Worm (Caenorhabditis elegans) whole organism, young adult: ENCODE results near the gene cdf-1.

Experiments used
- C06A6.2 ChIP-seq: fragments of 200-800 bp; sonication (Bioruptor generic); conservative IDR thresholded peaks from 2 replicates; pipeline ENCODE4 v1.3.6; 2022; ENCODE audit warnings: missing genetic modification characterization, missing compliant biosample characterization
- F57C9.4 ChIP-seq: sonication (generic microtip); optimal IDR thresholded peaks from 2 replicates; lab custom pipeline; 2017; ENCODE audit warnings: mild to moderate bottlenecking, missing genetic modification characterization, missing compliant biosample characterization
- T07F8.4 ChIP-seq: sonication (generic microtip); optimal IDR thresholded peaks from 2 replicates; lab custom pipeline; 2016; ENCODE audit warnings: mild to moderate bottlenecking, missing genetic modification characterization, moderate library complexity, missing compliant biosample characterization
- ama-1 ChIP-seq, 3 experiments: fragments of 150-350 bp in 1 of 3; sonication (generic microtip) in 2 of 3; optimal IDR thresholded peaks; 2 replicates each; lab custom pipeline; 2014 to 2018; ENCODE audit warnings: missing biosample characterization in 2 of 3, missing genetic modification characterization in 2 of 3, missing genetic modification reagents in 2 of 3
- attf-3 ChIP-seq: fragments of 200-800 bp; sonication (Bioruptor generic); conservative IDR thresholded peaks from 2 replicates; pipeline ENCODE4 v1.3.6; 2022; ENCODE audit warnings: missing genetic modification reagents, missing genetic modification characterization, missing compliant biosample characterization
- cebp-2 ChIP-seq: fragments of 200-800 bp; sonication (Bioruptor generic); IDR thresholded peaks from 2 replicates; pipeline ENCODE4 v1.3.6; 2022; ENCODE audit warnings: missing genetic modification characterization, missing compliant biosample characterization
- ets-4 ChIP-seq: fragments of 200-800 bp; sonication (Bioruptor generic); optimal IDR thresholded peaks from 2 replicates; lab custom pipeline; 2018; ENCODE audit warnings: mild to moderate bottlenecking, missing genetic modification characterization, missing compliant biosample characterization
- hlh-26 ChIP-seq: fragments of 200-800 bp; sonication (Bioruptor generic); conservative IDR thresholded peaks from 2 replicates; pipeline ENCODE4 v1.3.6; 2022; ENCODE audit warnings: missing genetic modification reagents, missing genetic modification characterization, missing compliant biosample characterization
- lsl-1 ChIP-seq: fragments of 200-800 bp; sonication (Bioruptor generic); optimal IDR thresholded peaks from 2 replicates; lab custom pipeline; 2018; ENCODE audit warnings: mild to moderate bottlenecking, missing genetic modification characterization, moderate library complexity, missing compliant biosample characterization
- nfya-1 ChIP-seq: sonication (generic microtip); optimal IDR thresholded peaks from 2 replicates; lab custom pipeline; 2017; ENCODE audit warnings: antibody characterized with exemption, missing compliant biosample characterization, missing genetic modification characterization, borderline replicate concordance; ENCODE audit not compliant: insufficient read depth
- pha-4 ChIP-seq: fragments of 150-350 bp; sonication (generic microtip); optimal IDR thresholded peaks from 2 replicates; lab custom pipeline; 2014; ENCODE audit warnings: missing biosample characterization, missing genetic modification reagents, missing genetic modification characterization
- rec-8 ChIP-seq, 2 experiments: sonication (generic microtip); optimal IDR thresholded peaks; 2 replicates each; lab custom pipeline; 2016; ENCODE audit warnings: mild to moderate bottlenecking in 2 of 2, missing genetic modification characterization in 2 of 2, missing genetic modification reagents in 2 of 2, missing genotype in 2 of 2, missing biosample characterization in 1 of 2, missing compliant biosample characterization in 1 of 2, moderate library complexity in 1 of 2

DNA sequence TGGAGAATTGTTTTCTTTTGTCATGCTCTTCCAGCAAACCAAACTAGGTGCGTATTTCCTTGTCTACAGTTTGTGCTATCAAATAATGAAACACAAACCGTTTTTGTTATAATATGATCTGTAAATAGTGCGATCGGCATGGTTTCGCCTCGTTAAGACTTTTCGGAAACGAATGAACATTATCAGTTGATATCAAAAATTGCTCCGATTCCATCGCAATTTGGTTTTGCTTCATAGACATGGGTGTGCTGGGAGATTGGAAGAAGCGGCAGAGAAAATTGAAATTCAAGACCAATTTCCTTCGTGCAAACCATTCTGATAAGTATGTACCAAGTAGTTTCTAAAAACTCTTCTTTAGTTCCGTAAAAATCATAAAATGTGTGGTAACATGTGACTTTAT lies 33.1 kb upstream of the cdf-1 start:
- TF ChIP-seq T07F8.4 = no peak
- TF ChIP-seq nfya-1 (tag; lab: Kevin White, UChicago) = no peak
- TF ChIP-seq ets-4 (GFP tag; lab: Kevin White, UChicago) = no peak
- no peak for TF ChIP-seq cebp-2
- TF ChIP-seq F57C9.4 = no peak
- TF ChIP-seq hlh-26 (GFP tag; lab: Robert Waterston, UW) = no peak
- TF ChIP-seq ama-1 (optimal IDR thresholded peaks at IDR 0.05; lab: Kevin White, UChicago) = no peak
- no peak for TF ChIP-seq ama-1 (GFP tag; optimal IDR thresholded peaks at IDR 0.05; lab: Kevin White, UChicago)
- no peak for TF ChIP-seq C06A6.2 (GFP tag; lab: Robert Waterston, UW)
- TF ChIP-seq pha-4 = no peak
- TF ChIP-seq rec-8 (tag; optimal IDR thresholded peaks at IDR 0.05; lab: Kevin White, UChicago) = no peak
- no peak for TF ChIP-seq lsl-1 (GFP tag; lab: Kevin White, UChicago)
- TF ChIP-seq attf-3 (GFP tag; lab: Robert Waterston, UW) = no peak
